Fruit fly (Drosophila melanogaster): ENCODE measurements around the gene chinmo.

DNA sequence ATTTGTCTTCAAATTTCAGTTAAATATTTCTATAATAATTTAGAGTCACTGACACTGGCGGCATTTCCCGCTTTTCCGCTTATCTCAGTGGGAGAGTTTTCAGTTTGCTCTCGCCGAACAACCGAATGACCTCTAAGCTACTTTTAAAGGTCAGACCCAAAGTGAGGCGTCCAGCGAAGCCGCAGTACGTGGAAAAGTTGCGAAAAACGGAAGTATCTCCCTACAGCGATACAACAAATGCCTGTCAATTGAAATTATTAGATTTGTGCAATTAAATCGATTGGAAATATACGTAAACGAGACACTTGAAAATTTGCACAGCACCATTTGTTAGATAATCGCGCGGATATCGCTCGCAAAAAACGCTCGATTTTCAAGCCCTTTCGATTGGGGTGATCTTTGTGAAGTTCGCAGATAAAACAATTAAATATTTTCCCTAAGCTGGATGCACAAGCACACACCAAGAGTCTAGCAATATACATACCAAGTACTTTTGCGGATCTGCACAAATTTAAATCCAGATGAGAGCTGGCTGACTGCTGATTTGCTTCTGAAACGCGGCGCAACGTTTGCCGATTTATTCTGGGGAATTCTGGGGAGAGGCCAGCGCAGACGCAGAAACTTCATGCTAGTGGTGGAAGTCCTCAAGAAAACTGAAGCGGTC lies 76.2 kb downstream of the chinmo start:
- TF ChIP-seq pan (optimal IDR thresholded peaks at IDR 0.05) (no peak), Mio (GFP tag; optimal IDR thresholded peaks at IDR 0.05) (no peak), CG9705 (GFP tag; optimal IDR thresholded peaks at IDR 0.05) (no peak), N (GFP tag; optimal IDR thresholded peaks at IDR 0.05) (no peak), h (GFP tag; optimal IDR thresholded peaks at IDR 0.05) (no peak), brk (GFP tag; optimal IDR thresholded peaks at IDR 0.05) (no peak), br (GFP tag; optimal IDR thresholded peaks at IDR 0.05) (no peak), psq (GFP tag; optimal IDR thresholded peaks at IDR 0.05) (no peak), Dfd (GFP tag; optimal IDR thresholded peaks at IDR 0.05) (no peak), GATAd (GFP tag; optimal IDR thresholded peaks at IDR 0.05) (no peak), sv (GFP tag; optimal IDR thresholded peaks at IDR 0.05) (no peak), Vsx2 (GFP tag; optimal IDR thresholded peaks at IDR 0.05; ENCODE audit: partially characterized antibody) (no peak), woc (GFP tag; optimal IDR thresholded peaks at IDR 0.05) (no peak)
